Worm (Caenorhabditis elegans): ENCODE results near the gene C12D8.13.

The C12D8.13 gene

DNA sequence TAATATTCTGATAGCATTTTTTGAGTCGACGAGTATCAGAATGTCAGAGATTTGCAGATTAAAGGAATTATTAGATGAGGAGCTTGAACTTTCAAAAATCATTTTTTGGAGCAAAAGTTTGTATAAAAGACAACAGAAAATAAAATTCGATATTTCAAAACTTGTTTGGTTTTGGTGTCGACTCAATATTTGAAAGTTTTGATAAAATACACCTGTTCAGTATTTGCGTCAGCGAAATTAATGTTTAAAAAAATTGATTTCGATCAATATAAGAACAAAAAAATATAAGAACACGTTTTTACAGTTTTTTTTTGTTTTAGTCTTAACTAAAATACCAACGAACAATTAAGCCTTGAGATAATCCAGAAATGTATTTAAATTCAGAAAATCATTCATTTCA, at the start of gene C12D8.13:
C12D8.13 (minus strand) TSS at position 101 of the 400 bp plus-strand sequence.
- TF ChIP-seq unc-62 (GFP tag; optimal IDR thresholded peaks at IDR 0.05): no peak

DNA sequence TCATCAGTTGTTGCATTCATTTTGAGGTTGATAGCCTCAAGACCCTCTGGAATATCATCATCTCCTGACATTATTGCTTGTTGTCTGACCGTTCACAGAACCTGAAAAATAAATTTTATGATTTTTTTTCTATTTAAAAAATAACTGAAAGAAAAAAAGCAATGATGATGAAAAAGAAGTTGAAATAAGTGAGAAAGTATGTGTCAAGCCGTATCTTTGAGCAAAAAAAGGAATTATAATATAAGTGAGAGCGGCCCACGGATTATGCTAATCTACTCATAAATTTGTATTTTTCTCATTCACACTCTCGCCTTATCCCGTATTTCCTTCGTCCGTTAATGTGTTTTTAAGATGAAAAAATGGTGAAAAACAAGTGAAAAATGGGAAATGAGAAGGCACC, 49.7 kb upstream of the C12D8.13 start, which contains the start of gene ric-4:
ric-4 (minus strand) TSS at position 101 of the 400 bp plus-strand sequence.
- no peak for TF ChIP-seq unc-62 (GFP tag; optimal IDR thresholded peaks at IDR 0.05)

DNA sequence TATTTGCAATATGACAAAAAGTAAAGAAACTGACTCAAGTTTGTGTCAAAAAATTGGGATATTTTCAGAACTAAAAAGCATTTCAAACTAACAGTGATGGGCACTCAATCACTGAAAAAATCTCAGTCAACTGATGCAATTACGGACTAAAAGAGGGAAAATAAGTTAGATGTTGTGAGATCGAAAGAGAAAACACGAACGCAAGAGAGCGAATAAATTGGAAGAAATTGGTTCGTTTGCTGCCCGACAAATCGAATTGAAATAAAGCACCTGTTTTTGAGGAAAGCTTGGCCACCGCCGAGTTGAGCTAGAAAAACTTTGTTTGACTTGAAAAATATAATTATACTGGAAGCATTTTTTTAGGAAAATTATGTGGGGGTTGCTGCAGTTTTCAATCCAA, 45.5 kb upstream of the C12D8.13 start:
- no peak for TF ChIP-seq unc-62 (GFP tag; optimal IDR thresholded peaks at IDR 0.05)

DNA sequence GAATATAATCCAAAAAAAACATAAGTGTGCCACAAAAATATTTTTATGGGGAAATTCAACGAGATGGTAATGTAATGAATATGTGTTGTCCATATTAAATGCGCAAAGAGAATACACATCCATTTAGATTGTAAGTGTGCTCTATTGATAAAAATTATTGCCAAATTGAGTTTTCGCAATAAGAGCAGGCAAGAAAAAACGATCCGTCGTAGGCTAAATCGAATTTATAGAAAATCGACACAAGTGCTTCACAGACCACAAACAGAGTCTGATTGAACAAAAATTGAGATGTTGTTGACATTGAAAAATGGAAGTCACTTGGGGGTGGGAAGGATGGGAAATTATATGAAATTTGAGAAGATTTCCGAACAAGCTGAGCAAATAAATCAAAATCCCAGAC, 44.5 kb upstream of the C12D8.13 start:
- no peak for TF ChIP-seq unc-62 (GFP tag; optimal IDR thresholded peaks at IDR 0.05)

DNA sequence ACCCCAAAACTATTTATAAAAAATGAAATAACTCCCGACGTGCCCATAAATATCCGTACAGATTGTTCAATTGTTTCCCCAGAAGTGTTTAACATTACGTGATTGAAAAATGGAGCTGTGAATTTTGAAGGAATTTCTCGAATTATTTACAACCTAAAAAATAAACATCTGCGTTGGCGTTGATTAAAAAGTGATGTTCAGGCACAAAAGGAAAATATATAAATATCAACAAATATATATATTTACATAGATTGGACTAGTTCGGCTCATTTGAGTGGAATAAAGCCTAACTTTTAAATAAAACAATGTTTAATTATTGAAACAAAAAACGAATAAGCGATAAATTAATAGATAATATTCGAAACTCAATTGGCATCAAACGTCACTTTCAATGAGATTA, 40.0 kb upstream of the C12D8.13 start, which contains the start of gene sri-18:
sri-18 (minus strand) TSS at position 101 of the 400 bp plus-strand sequence.
- no peak for TF ChIP-seq unc-62 (GFP tag; optimal IDR thresholded peaks at IDR 0.05)

DNA sequence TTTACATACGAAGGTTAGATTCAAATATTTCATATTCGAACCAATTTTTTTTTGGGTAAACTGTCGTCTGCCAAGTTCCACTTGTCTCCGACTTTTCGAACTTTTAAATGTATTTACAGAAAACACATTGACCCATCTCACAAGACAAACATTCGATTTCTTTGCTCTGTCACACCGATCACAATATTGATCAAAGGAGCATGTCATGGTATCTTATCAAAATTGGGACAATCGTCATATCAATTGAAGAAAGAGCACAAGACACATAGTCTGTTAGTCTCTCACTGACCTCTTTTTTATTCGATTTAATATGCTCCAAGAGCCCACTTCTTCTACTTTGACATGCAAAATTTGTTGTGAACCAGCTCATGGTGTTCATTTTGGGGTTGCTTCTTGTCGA, 35.5 kb upstream of the C12D8.13 start, which contains the start of gene nhr-232:
nhr-232 (plus strand) TSS at position 121 of the 400 bp plus-strand sequence.
- TF ChIP-seq unc-62 (GFP tag; optimal IDR thresholded peaks at IDR 0.05): no peak

DNA sequence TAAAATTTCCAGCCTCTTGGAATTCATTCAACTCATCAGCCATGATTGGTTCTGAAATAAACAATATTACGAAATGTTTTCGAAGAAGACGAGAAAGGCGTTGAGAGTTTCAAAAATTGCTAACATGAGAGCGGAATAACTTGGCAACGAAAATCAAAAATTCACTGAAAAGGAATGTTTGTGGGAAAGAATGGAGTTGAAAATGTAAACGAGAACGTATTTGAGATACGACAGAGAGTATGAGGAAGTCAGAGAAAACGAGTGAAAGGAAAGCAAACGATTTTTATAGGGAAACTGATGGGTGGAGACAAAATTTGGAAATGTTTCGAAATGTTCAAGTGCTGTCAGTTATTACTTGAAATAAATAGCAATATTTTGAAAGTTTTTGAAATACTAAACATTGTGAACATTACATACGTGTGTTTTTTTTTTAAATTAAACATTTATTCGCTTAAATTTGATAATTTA, 34.5 kb upstream of the C12D8.13 start, which contains the start of gene rop-1:
rop-1 (minus strand) TSS at position 51 of the 468 bp plus-strand sequence.
- TF ChIP-seq unc-62 (GFP tag; optimal IDR thresholded peaks at IDR 0.05): no peak

DNA sequence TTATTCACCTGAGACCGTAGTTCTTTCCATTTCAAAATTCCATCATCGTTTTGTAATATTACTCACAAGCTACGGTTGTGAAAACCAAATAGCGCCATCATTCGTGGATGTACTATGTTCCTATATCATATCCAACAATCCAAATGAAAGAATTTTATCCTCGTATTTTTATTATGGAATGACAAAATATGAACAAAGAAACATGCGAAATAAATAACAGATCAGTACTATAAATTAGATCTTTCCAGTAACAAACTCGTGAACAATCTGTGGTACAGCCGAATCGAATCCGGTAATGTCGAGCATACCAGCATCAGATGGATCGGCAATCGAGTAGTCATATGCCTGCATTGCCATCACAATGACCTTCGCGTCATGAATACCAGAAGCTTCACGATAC, 32.2 kb upstream of the C12D8.13 start:
- TF ChIP-seq unc-62 (GFP tag; optimal IDR thresholded peaks at IDR 0.05): no peak

DNA sequence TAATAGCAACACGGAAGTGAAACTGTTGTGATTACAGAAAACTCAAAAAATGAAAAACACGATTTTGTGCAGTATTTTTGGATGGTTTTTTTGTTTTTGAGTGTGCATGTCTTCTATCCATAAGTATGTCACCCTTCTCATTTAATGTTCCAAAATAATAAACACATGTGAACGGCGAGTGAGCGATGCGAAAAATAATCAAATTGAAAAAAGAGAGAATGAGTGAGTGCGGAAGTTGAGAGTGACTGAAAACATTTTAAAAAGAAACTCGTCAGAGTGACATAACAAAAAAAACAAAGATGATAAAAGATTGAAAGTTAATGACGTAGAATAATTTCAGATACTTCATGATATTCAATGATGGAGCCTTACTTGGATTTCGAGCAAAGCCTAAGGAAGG, 29.0 kb upstream of the C12D8.13 start:
- TF ChIP-seq unc-62 (GFP tag; optimal IDR thresholded peaks at IDR 0.05): no peak

DNA sequence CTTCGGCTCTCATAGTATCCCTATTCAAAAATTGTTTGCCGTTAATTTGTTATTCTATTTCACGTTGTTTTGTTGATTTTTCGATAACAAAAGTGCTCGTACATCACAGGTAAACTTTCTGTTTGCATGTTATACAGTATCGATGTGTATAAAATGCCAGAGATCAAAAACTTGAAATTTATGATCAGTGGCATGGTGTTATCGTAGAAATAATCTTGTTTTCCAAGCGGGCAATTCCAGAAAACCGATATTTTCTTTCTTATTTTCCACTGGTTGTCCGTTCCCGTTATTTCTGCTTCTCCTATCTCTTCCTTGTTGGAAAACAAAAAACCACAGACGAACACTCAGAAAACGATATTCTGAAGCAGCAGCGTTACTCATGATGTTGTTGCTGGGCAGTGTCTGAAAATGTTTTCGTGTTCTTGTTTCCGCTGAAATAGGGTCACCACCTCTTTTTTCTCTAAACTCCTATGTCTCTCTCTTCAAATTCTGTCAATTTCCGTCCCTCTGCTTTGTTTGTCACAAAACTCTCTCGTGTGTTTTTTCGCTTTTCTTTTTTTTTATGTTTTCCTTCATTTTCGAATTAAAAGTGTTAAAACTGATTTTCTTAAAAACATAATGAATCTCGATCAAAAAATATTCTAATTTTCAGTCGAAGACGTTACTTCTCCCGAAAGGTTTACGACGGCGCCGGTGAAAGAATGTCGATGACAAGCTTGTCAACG, 27.9 kb upstream of the C12D8.13 start, which contains the start of gene akt-1:
akt-1 (plus strand) TSS at position 651 of the 725 bp plus-strand sequence.
- TF ChIP-seq unc-62 (GFP tag; optimal IDR thresholded peaks at IDR 0.05): no peak

DNA sequence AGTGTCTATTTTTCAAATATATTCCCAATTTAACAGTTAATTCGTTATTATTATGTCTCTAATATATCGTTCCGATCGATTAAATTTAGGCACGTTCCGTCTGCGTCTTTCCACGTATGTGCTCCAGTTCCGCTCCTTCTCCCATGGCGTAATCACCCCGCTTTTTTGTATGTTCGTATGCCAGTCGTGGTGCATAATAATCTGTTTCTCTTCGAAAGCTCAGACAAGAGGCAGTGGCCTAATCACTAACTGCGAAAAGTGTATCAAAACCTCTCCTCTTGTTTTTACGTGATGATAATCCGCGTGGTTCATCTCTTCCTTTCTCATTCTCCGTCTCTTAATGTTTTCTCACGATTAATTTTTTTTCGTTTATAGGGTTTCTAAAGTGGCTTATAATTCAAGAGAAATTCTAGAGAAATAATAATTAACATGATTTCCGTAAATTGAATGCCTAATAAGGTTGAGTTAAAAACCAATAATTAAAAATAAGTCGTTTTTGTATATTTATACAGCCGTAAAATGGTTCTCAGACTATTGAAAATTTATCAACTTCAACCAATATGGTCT, 27.3 kb upstream of the C12D8.13 start:
- no peak for TF ChIP-seq unc-62 (GFP tag; optimal IDR thresholded peaks at IDR 0.05)

DNA sequence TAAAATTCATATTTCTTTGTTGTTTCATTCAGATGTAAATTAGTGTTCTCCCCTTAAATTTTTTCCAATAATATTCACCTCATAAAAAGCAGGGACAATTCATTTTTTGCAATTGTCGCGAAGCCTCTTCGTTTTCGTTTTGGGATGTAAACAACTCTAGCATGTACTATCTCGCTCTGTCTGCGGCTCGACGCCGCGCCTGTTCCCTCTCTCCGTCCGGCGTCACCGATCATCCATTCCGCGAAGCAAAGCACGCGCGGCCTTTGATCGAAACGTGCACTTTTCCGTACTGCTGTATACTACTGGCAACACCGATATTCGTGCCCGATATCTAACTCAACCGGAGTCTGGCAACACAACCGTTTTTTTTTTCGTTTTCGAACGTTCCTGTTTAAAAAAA, 26.5 kb upstream of the C12D8.13 start:
- TF ChIP-seq unc-62 (GFP tag; optimal IDR thresholded peaks at IDR 0.05): no peak

DNA sequence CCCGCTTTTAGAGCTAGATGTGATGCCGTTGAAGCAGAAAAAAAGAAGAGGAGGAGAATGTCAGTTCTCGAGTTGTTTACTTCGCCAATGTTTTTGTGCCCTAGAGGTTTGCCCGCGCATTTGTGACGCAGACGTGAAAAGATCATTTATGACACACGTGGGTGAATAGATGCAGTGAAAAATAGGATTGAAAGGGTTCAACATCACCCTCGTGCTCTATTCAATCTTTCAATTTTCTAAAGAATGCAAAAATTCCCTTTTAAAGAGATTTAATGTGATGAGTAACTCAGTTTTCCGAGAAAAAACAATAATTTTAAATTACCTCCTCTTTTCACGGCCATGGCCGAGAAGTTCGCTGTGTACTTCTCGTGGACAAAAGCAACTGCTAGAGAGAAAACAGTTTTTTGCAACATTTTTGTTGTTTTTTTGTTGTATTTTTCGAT, 26.0 kb upstream of the C12D8.13 start:
- TF ChIP-seq unc-62 (GFP tag; optimal IDR thresholded peaks at IDR 0.05): no peak

DNA sequence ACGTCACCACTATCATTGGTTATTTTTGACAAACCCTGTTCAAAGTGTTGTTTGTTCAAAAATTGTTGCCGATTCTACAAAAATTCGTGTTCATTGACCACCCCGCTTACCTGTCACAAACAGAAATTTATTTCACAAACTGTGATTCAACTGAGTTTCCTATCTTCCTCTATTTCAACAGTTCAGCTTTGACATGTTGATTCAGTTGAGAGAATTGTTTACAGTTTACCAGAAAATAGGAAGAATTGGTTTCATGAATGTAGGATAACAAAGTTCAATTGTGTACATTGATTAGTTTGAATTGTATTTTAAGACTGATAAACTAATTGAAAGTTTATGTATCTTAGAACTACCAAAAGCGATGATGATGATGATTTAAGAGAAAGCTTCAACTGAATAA, 25.1 kb upstream of the C12D8.13 start:
- TF ChIP-seq unc-62 (GFP tag; optimal IDR thresholded peaks at IDR 0.05): no peak

DNA sequence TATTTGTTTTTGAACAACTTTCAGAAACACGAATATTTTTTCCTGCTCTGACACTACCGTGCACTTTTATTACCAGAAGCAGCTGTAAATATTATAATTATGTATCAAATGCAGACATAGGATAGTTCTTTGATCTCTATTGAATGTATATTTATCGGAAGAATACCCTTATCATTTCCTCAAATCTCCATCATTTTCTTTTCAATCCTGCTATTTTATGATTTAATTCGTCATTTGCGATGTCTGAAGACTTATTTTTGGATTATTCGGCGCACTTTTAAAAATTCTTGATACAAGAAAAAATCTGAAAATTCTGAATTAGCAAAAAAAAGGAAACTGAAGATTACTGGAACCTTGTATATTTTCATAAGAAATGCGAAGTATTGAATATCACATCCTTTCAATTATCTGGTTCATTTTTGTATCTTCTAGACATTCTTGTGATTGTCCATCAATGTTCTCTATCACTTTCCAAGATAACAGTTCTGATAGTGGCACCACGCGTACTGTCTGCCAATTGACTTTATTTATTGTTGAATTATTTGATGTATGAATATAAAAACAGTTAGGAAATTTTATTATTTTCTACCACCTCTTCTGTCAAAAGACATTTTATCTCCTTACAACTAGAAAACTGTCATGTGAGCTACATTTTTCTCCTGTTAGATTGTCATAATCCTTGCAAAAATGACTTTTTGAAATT, 23.7 kb upstream of the C12D8.13 start:
- no peak for TF ChIP-seq unc-62 (GFP tag; optimal IDR thresholded peaks at IDR 0.05)

DNA sequence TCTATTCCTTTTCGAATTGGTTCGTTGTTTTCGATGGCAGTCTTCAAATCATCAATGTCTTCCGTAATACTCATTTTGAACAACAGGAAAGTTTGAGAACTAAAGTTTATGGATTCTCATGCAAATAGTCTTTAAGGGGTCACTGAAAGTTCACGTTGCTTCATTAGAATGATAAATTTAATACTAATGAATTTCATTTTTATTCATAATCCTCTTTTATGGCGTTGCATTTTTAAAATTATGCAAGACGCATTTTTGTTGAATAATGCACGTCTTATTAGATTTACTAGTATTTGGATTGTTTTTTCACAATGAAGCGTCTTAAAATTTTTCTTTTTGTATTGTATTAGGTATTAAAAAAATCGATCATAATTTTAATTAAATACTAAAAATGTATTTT, 22.6 kb upstream of the C12D8.13 start, which contains the start of gene C12D8.9:
C12D8.9 (minus strand) TSS at position 101 of the 400 bp plus-strand sequence.
- TF ChIP-seq unc-62 (GFP tag; optimal IDR thresholded peaks at IDR 0.05): no peak
